Worm (Caenorhabditis elegans) whole organism, L2 larva: ENCODE measurements around the gene F19B10.1.

Source experiments
- aly-2 ChIP-seq: fragments of 150-350 bp; optimal IDR thresholded peaks from 2 replicates; lab custom pipeline; 2014; ENCODE audit warnings: missing biosample characterization, missing genetic modification characterization
- ama-1 ChIP-seq: fragments of 150-350 bp; optimal IDR thresholded peaks from 2 replicates; lab custom pipeline; 2018; ENCODE audit warnings: inconsistent platforms
- egl-27 ChIP-seq: sonication (generic microtip); optimal IDR thresholded peaks from 3 replicates; lab custom pipeline; 2017; ENCODE audit warnings: missing biosample characterization, missing genetic modification reagents, missing genetic modification characterization
- elt-3 ChIP-seq: sonication (generic microtip); optimal IDR thresholded peaks from 2 replicates; lab custom pipeline; 2017; ENCODE audit warnings: missing biosample characterization, missing genetic modification characterization
- snpc-4 ChIP-seq: fragments of 150-350 bp; optimal IDR thresholded peaks from 2 replicates; lab custom pipeline; 2014; ENCODE audit warnings: missing biosample characterization, missing genetic modification characterization
- unc-62 ChIP-seq: fragments of 150-350 bp; optimal IDR thresholded peaks from 2 replicates; lab custom pipeline; 2014; ENCODE audit warnings: missing biosample characterization, missing genetic modification reagents, missing genetic modification characterization
- zag-1 ChIP-seq: fragments of 150-350 bp; optimal IDR thresholded peaks from 2 replicates; lab custom pipeline; 2014; ENCODE audit warnings: missing biosample characterization, missing genetic modification characterization

DNA sequence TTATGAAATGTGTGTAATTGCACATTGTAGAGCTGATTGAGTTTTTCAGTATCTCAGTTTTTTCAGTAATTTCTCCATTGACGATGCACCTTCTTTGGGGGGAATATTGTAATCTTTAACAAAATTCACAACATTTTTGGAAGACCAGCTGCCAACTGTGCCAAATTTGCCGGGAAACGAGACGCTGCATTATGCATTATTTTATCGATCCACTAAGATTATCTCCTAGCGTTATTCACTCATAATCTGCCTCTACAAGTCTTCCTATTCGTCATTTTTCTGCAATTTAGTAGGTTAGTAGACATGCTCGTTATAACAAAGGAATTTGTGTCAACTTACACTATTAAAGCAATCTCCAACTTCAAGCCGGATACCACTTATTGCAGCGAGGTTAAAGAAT lies 48.7 kb downstream of the F19B10.1 start, which contains the start of the genes sdz-12 and bath-31:
- TF ChIP-seq ama-1 (no peak), aly-2 (no peak), elt-3 (tag; lab: Kevin White, UChicago) (no peak), egl-27 (tag; lab: Kevin White, UChicago) (no peak), zag-1 (tag; lab: Kevin White, UChicago) (no peak), unc-62 (no peak), snpc-4 (tag; lab: Kevin White, UChicago) (no peak)
